Worm (Caenorhabditis elegans) whole organism, midembryonic: Measurements from ENCODE around the gene scvp-1.

Experiments
- T22C8.4 ChIP-seq: fragments of 200-800 bp; sonication (Bioruptor generic); IDR thresholded peaks from 2 replicates; pipeline ENCODE4 v1.3.6; 2022; ENCODE audit warnings: missing genetic modification characterization, missing compliant biosample characterization
- cog-1 ChIP-seq: sonication (generic microtip); optimal IDR thresholded peaks from 2 replicates; lab custom pipeline; 2016; ENCODE audit warnings: missing genetic modification characterization, missing compliant biosample characterization
- flt-1 ChIP-seq: fragments of 200-800 bp; sonication (Bioruptor generic); IDR thresholded peaks from 2 replicates; pipeline ENCODE4 v1.3.6; 2022; ENCODE audit warnings: missing genetic modification characterization, missing compliant biosample characterization
- klf-2 ChIP-seq: fragments of 200-800 bp; sonication (Bioruptor generic); conservative IDR thresholded peaks from 2 replicates; pipeline ENCODE4 v1.3.6; 2022; ENCODE audit warnings: missing genetic modification reagents, missing genetic modification characterization, missing compliant biosample characterization
- tab-1 ChIP-seq: fragments of 200-800 bp; sonication (Bioruptor generic); IDR thresholded peaks from 2 replicates; pipeline ENCODE4 v1.3.6; 2022; ENCODE audit warnings: missing genetic modification characterization, missing compliant biosample characterization
- ztf-29 ChIP-seq: fragments of 200-800 bp; sonication (Bioruptor generic); IDR thresholded peaks from 2 replicates; pipeline ENCODE4 v1.3.6; 2022; ENCODE audit warnings: missing genetic modification reagents, missing genetic modification characterization, missing compliant biosample characterization

- TF ChIP-seq flt-1 (no peak), cog-1 (tag; lab: Kevin White, UChicago) (no peak), T22C8.4 (GFP tag; lab: Robert Waterston, UW) (no peak), ztf-29 (GFP tag; lab: Robert Waterston, UW) (no peak), klf-2 (GFP tag; lab: Robert Waterston, UW) (no peak), tab-1 (no peak)
Observed at ce11 chrV:10953471-10954155, 22.5 kb upstream of the scvp-1 start.
